Worm (Caenorhabditis elegans) whole organism, late embryonic: ENCODE measurements around the gene Y46G5A.8.

Experiments used
- ama-1 ChIP-seq: fragments of 150-350 bp; optimal IDR thresholded peaks from 2 replicates; lab custom pipeline; 2014
- ceh-18 ChIP-seq: sonication (generic microtip); optimal IDR thresholded peaks from 2 replicates; lab custom pipeline; 2016; ENCODE audit warnings: missing genetic modification characterization, missing compliant biosample characterization
- ceh-9 ChIP-seq: sonication (generic microtip); optimal IDR thresholded peaks from 2 replicates; lab custom pipeline; 2016; ENCODE audit warnings: mild to moderate bottlenecking, missing genetic modification characterization, inconsistent platforms, missing compliant biosample characterization
- fkh-10 ChIP-seq: fragments of 150-350 bp; optimal IDR thresholded peaks from 2 replicates; lab custom pipeline; 2014; ENCODE audit warnings: missing biosample characterization, missing genetic modification reagents, missing genetic modification characterization
- fkh-6 ChIP-seq: sonication (generic microtip); optimal IDR thresholded peaks from 2 replicates; lab custom pipeline; 2016; ENCODE audit warnings: missing genetic modification characterization, missing compliant biosample characterization
- nhr-232 ChIP-seq: sonication (generic microtip); optimal IDR thresholded peaks from 2 replicates; lab custom pipeline; 2016; ENCODE audit warnings: missing genetic modification characterization, missing compliant biosample characterization
- odd-2 ChIP-seq: sonication (generic microtip); optimal IDR thresholded peaks from 2 replicates; lab custom pipeline; 2017; ENCODE audit warnings: antibody characterized with exemption, mild to moderate bottlenecking, missing genetic modification characterization, missing compliant biosample characterization
- pag-3 ChIP-seq: sonication (generic microtip); optimal IDR thresholded peaks from 2 replicates; lab custom pipeline; 2016; ENCODE audit warnings: missing compliant biosample characterization, missing genetic modification characterization, borderline replicate concordance
- pros-1 ChIP-seq: fragments of 150-350 bp; optimal IDR thresholded peaks from 2 replicates; lab custom pipeline; 2014; ENCODE audit warnings: missing biosample characterization, missing genetic modification reagents, missing genetic modification characterization
- sox-2 ChIP-seq: fragments of 200-800 bp; sonication (Bioruptor generic); IDR thresholded peaks from 2 replicates; pipeline ENCODE4 v1.3.6; 2022; ENCODE audit warnings: missing genetic modification reagents, missing genetic modification characterization, missing compliant biosample characterization
- sox-4 ChIP-seq: sonication (generic microtip); optimal IDR thresholded peaks from 2 replicates; lab custom pipeline; 2017; ENCODE audit warnings: mild to moderate bottlenecking, missing genetic modification characterization, inconsistent platforms, missing compliant biosample characterization
- unc-42 ChIP-seq: sonication (generic microtip); optimal IDR thresholded peaks from 2 replicates; lab custom pipeline; 2016; ENCODE audit warnings: missing genotype, missing genetic modification characterization, missing compliant biosample characterization

- TF ChIP-seq sox-4 (tag; lab: Kevin White, UChicago) (no peak), ceh-9 (no peak), ama-1 (lab: Kevin White, UChicago) (no peak), sox-2 (GFP tag; lab: Robert Waterston, UW) (no peak), pros-1 (no peak), pag-3 (tag; lab: Kevin White, UChicago) (no peak), nhr-232 (tag; lab: Kevin White, UChicago) (no peak), fkh-6 (no peak), fkh-10 (GFP tag; lab: Kevin White, UChicago) (no peak), unc-42 (tag; lab: Kevin White, UChicago) (peak; percentile 85), odd-2 (tag; lab: Kevin White, UChicago) (no peak), ceh-18 (tag; lab: Kevin White, UChicago) (no peak)
These were observed 44.6 kb upstream of the Y46G5A.8 start for ce11 chrII:12711490-12711889.
